Worm (Caenorhabditis elegans): ENCODE results near the gene ZC449.8.

ZC449.8 gene

DNA sequence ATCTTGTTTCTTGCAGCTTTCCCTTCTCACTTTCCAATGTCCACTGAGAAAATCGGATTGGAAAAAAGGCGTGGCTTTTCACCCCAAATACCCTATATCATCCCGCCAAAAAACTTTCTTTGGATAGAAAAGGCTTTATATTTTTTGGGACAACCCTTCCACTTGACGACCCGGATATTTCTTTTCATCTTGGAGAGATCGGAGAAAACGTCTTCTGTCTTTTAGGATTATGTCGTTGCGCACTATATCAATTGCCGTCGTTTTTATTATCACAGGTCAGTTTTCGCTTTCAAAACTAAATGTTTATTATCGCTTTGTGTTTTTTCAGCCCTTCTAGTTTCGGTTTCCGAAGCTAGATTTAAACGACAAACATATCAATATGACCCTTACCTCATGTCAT lies 28.0 kb downstream of the ZC449.8 start, which contains the start of gene Y64H9A.2:
TSS of gene Y64H9A.2 (plus strand) at position 90 of the 400 bp plus-strand sequence.
- TF ChIP-seq akir-1 (GFP tag; optimal IDR thresholded peaks at IDR 0.05) (no peak), ceh-27 (GFP tag; optimal IDR thresholded peaks at IDR 0.05) (no peak), lin-26 (GFP tag; IDR thresholded peaks at IDR 0.05) (no peak)

DNA sequence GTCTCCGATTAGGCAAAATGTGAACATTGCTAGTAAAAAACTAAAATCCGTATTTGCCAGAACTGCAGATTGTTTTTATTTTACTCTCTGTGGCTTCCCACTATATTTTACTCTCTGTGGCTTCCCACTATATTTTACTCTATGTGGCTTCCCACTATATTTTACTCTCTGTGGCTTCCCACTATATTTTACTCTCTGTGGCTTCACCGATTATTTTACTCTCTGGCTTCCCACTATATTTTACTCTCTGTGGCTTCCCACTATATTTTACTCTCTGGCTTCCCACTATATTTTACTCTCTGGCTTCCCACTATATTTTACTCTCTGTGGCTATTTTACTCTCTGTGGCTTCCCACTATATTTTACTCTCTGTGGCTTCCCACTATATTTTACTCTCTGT lies 40.3 kb downstream of the ZC449.8 start:
- TF ChIP-seq die-1 (tag; optimal IDR thresholded peaks at IDR 0.05) = peak; percentile 9
- peak; percentile 2 for TF ChIP-seq mes-4 (tag; optimal IDR thresholded peaks at IDR 0.05)

DNA sequence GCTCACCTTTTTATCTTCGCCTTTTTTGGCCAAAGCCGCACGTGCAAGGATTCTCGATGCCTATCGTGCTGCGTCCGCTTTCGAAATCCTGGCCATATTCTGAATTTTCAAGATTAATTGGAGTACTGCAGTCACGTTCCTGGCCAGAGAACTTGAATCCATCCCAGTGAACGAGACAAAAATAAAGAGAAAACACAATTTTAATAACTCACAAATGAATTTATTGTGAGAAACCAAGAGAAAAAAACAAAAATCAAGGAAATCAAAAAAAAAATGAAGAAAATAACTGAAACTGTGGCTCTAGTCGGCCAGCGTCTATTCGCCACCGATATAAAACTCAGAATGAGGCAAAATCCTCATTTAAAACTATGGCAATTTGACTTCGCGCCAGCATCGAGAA lies 43.3 kb downstream of the ZC449.8 start, which contains the start of gene C24H10.4:
TSS of gene C24H10.4 (minus strand) at position 101 of the 400 bp plus-strand sequence.
- TF ChIP-seq snpc-1.1 (tag; optimal IDR thresholded peaks at IDR 0.05; ENCODE audit: insufficient read depth) = no peak
- no peak for TF ChIP-seq unc-130 (GFP tag; optimal IDR thresholded peaks at IDR 0.05)
- no peak for TF ChIP-seq rec-8 (tag; optimal IDR thresholded peaks at IDR 0.05)
- peak; percentile 60 for TF ChIP-seq ztf-18 (tag; optimal IDR thresholded peaks at IDR 0.05)
- no peak for TF ChIP-seq Y53F4B.3 (GFP tag; IDR thresholded peaks at IDR 0.05)
- no peak for TF ChIP-seq D2030.7 (GFP tag; IDR thresholded peaks at IDR 0.05)
- TF ChIP-seq tlf-1 (GFP tag; optimal IDR thresholded peaks at IDR 0.05) = no peak
- no peak for TF ChIP-seq F10E7.11 (tag; optimal IDR thresholded peaks at IDR 0.05)

ce11 chrX:5060756-5061155 lies 44.9 kb downstream of the ZC449.8 start, which contains the start of gene C24H10.3:
C24H10.3 (plus strand) TSS chrX:5061056.
- no peak for TF ChIP-seq egl-18 (GFP tag; IDR thresholded peaks at IDR 0.05)
- TF ChIP-seq rcor-1 (GFP tag; IDR thresholded peaks at IDR 0.05) = no peak
- no peak for TF ChIP-seq snpc-1.1 (tag; optimal IDR thresholded peaks at IDR 0.05; ENCODE audit: insufficient read depth)

DNA sequence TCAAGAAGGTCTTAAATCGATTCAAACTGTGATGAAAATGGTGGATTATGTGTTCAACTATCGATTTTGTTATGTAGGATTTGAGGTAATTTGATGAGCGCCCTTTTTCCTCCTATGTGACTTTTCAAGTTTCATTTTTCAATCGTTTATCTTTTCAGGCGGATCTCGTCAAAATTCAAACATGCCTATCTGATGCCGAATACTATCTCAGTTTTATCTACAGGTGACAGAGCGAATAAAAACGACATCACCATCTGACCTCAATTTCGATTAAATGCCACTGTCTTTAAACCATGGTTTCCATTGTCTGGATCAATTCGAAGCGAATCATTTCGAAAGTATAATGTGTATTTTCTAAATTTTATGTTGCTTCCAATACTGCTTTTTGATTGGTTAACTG lies 45.9 kb downstream of the ZC449.8 start:
- TF ChIP-seq ztf-28 (GFP tag; IDR thresholded peaks at IDR 0.05) = no peak
- no peak for TF ChIP-seq F49E8.2 (tag; optimal IDR thresholded peaks at IDR 0.05; ENCODE audit: insufficient read depth)
- TF ChIP-seq B0336.3 (GFP tag; IDR thresholded peaks at IDR 0.05) = no peak
- no peak for TF ChIP-seq lag-1 (GFP tag; IDR thresholded peaks at IDR 0.05)
- no peak for TF ChIP-seq somi-1 (GFP tag; optimal IDR thresholded peaks at IDR 0.05)
- TF ChIP-seq T07F8.4 (tag; optimal IDR thresholded peaks at IDR 0.05) = no peak
- no peak for TF ChIP-seq madf-6 (GFP tag; IDR thresholded peaks at IDR 0.05)
- no peak for TF ChIP-seq ceh-40 (GFP tag; IDR thresholded peaks at IDR 0.05)
- TF ChIP-seq D2030.7 (GFP tag; IDR thresholded peaks at IDR 0.05) = no peak
- no peak for TF ChIP-seq xnd-1 (tag; optimal IDR thresholded peaks at IDR 0.05)
- TF ChIP-seq hmg-1.2 (GFP tag; IDR thresholded peaks at IDR 0.05) = no peak
- no peak for TF ChIP-seq egl-44 (GFP tag; IDR thresholded peaks at IDR 0.05)
- TF ChIP-seq F22D6.2 (tag; optimal IDR thresholded peaks at IDR 0.05) = no peak

- TF ChIP-seq egl-18 (GFP tag; IDR thresholded peaks at IDR 0.05) = no peak
- TF ChIP-seq cebp-2 (GFP tag; IDR thresholded peaks at IDR 0.05) = no peak
- no peak for TF ChIP-seq cebp-1 (GFP tag; IDR thresholded peaks at IDR 0.05)
- peak; percentile 76 for TF ChIP-seq cebp-1 (tag; optimal IDR thresholded peaks at IDR 0.05)
- peak; percentile 13 for TF ChIP-seq madf-10 (tag; optimal IDR thresholded peaks at IDR 0.05)
- no peak for TF ChIP-seq nfya-1 (tag; optimal IDR thresholded peaks at IDR 0.05; ENCODE audit: borderline replicate concordance, insufficient read depth)
- TF ChIP-seq let-607 (tag; optimal IDR thresholded peaks at IDR 0.05) = no peak
- no peak for TF ChIP-seq ztf-25 (GFP tag; IDR thresholded peaks at IDR 0.05)
- TF ChIP-seq Y95B8A.8 (GFP tag; IDR thresholded peaks at IDR 0.05) = no peak
- peak; percentile 12 for TF ChIP-seq ztf-18 (tag; optimal IDR thresholded peaks at IDR 0.05)
- TF ChIP-seq ekl-4 (GFP tag; IDR thresholded peaks at IDR 0.05) = 0 out of 2 replicates have a peak, but pooled peaks have one; percentile 25
- no peak for TF ChIP-seq hmg-20 (GFP tag; IDR thresholded peaks at IDR 0.05)
- TF ChIP-seq snpc-3.4 (tag; optimal IDR thresholded peaks at IDR 0.05) = no peak
- TF ChIP-seq T07F8.4 (tag; optimal IDR thresholded peaks at IDR 0.05) = no peak
Observed at ce11 chrX:5063750-5064652, 48.1 kb downstream of the ZC449.8 start, which contains the start of gene C24H10.2. C24H10.2 (plus strand) TSS chrX:5064602.
